Fruit fly (Drosophila melanogaster) whole organism, embryonic: ENCODE data around the gene Cul2.

Experiments used
- CG14050 ChIP-seq: fragments of 200-800 bp; sonication (Bioruptor generic); IDR thresholded peaks from 3 replicates; pipeline ENCODE4 v1.3.6; 2022; ENCODE audit warnings: missing biosample characterization, missing genetic modification characterization
- CG15011 ChIP-seq: fragments of 200-800 bp; sonication (Bioruptor generic); optimal IDR thresholded peaks from 3 replicates; lab custom pipeline; 2018; ENCODE audit warnings: missing biosample characterization, mild to moderate bottlenecking, missing genetic modification characterization
- CG17385 ChIP-seq: fragments of 200-800 bp; sonication (Bioruptor generic); optimal IDR thresholded peaks from 3 replicates; lab custom pipeline; 2018; ENCODE audit warnings: missing biosample characterization, mild to moderate bottlenecking, missing genetic modification characterization
- Dek ChIP-seq: fragments of 200-800 bp; sonication (Bioruptor generic); optimal IDR thresholded peaks from 3 replicates; lab custom pipeline; 2019; ENCODE audit warnings: missing biosample characterization, mild to moderate bottlenecking, missing genetic modification characterization, moderate library complexity
- caup ChIP-seq: fragments of 200-800 bp; sonication (Bioruptor generic); optimal IDR thresholded peaks from 3 replicates; lab custom pipeline; 2017; ENCODE audit warnings: missing biosample characterization, mild to moderate bottlenecking, missing genetic modification characterization, moderate library complexity; ENCODE audit not compliant: severe bottlenecking
- stwl ChIP-seq: fragments of 200-800 bp; sonication (Bioruptor generic); optimal IDR thresholded peaks from 3 replicates; lab custom pipeline; 2018; ENCODE audit warnings: missing biosample characterization, mild to moderate bottlenecking, missing genetic modification characterization, moderate library complexity

Gene Cul2

dm6 chr2L:21689368-21689767, 30.8 kb downstream of the Cul2 start:
- TF ChIP-seq caup: no peak
- no peak for TF ChIP-seq CG15011 (GFP tag; lab: Kevin White, UChicago)
- no peak for TF ChIP-seq CG14050 (GFP tag; lab: Robert Waterston, UW)
- no peak for TF ChIP-seq stwl
- no peak for TF ChIP-seq Dek (tag; lab: Kevin White, UChicago)
- no peak for TF ChIP-seq CG17385 (GFP tag; lab: Kevin White, UChicago)
- TF ChIP-seq, all 482 proteins: peak for 0
